Fruit fly (Drosophila melanogaster) whole organism, pupa: ENCODE data around the gene CG15890.

Source experiments
- CG10348 ChIP-seq: fragments of 200-800 bp; sonication (Bioruptor generic); IDR thresholded peaks from 2 replicates; pipeline ENCODE4 v1.3.6; 2022; ENCODE audit warnings: missing biosample characterization, missing genetic modification characterization
- CG12605 ChIP-seq: fragments of 200-800 bp; sonication (Bioruptor generic); IDR thresholded peaks from 2 replicates; pipeline ENCODE4 v1.3.6; 2022; ENCODE audit warnings: missing biosample characterization, missing genetic modification characterization
- CG13204 ChIP-seq: fragments of 200-800 bp; sonication (Bioruptor generic); optimal IDR thresholded peaks from 2 replicates; lab custom pipeline; 2018; ENCODE audit warnings: missing biosample characterization, mild to moderate bottlenecking, missing genetic modification characterization, moderate library complexity
- CG14655 ChIP-seq: fragments of 200-800 bp; sonication (Bioruptor generic); optimal IDR thresholded peaks from 3 replicates; lab custom pipeline; 2017; ENCODE audit warnings: mild to moderate bottlenecking, missing biosample characterization, missing genetic modification reagents, missing genetic modification characterization
- CG15710 ChIP-seq: fragments of 200-800 bp; sonication (Bioruptor generic); optimal IDR thresholded peaks from 2 replicates; lab custom pipeline; 2018; ENCODE audit warnings: missing biosample characterization, mild to moderate bottlenecking, missing genetic modification characterization, moderate library complexity
- CG17806 ChIP-seq: fragments of 200-800 bp; sonication (Bioruptor generic); optimal IDR thresholded peaks from 2 replicates; lab custom pipeline; 2018; ENCODE audit warnings: missing biosample characterization, mild to moderate bottlenecking, missing genetic modification characterization, moderate library complexity
- CG32121 ChIP-seq: fragments of 200-800 bp; sonication (Bioruptor generic); IDR thresholded peaks from 2 replicates; pipeline ENCODE4 v1.3.6; 2022; ENCODE audit warnings: missing biosample characterization, missing genetic modification characterization
- CG34367 ChIP-seq: fragments of 200-800 bp; sonication (Bioruptor generic); optimal IDR thresholded peaks from 2 replicates; lab custom pipeline; 2018; ENCODE audit warnings: missing biosample characterization, mild to moderate bottlenecking, missing genetic modification characterization
- CG4496 ChIP-seq: fragments of 200-800 bp; sonication (Bioruptor generic); IDR thresholded peaks from 3 replicates; pipeline ENCODE4 v1.3.6; 2022; ENCODE audit warnings: missing biosample characterization, missing genetic modification characterization
- CG8159 ChIP-seq: fragments of 200-800 bp; sonication (Bioruptor generic); optimal IDR thresholded peaks from 3 replicates; lab custom pipeline; 2018; ENCODE audit warnings: missing biosample characterization, mild to moderate bottlenecking, missing genetic modification characterization, moderate library complexity
- CG8301 ChIP-seq: fragments of 200-800 bp; sonication (Bioruptor generic); optimal IDR thresholded peaks from 2 replicates; lab custom pipeline; 2018; ENCODE audit warnings: missing biosample characterization, mild to moderate bottlenecking, missing genetic modification characterization
- CG9948 ChIP-seq: fragments of 200-800 bp; sonication (Bioruptor generic); optimal IDR thresholded peaks from 2 replicates; lab custom pipeline; 2018; ENCODE audit warnings: missing biosample characterization, mild to moderate bottlenecking, missing genetic modification characterization, moderate library complexity
- D1 ChIP-seq: fragments of 200-800 bp; sonication (Bioruptor generic); optimal IDR thresholded peaks from 2 replicates; lab custom pipeline; 2018; ENCODE audit warnings: missing biosample characterization, mild to moderate bottlenecking, missing genetic modification characterization, moderate library complexity
- EcR ChIP-seq: fragments of 200-800 bp; sonication (Bioruptor generic); optimal IDR thresholded peaks from 3 replicates; lab custom pipeline; 2019; ENCODE audit warnings: missing biosample characterization, missing genetic modification characterization, mild to moderate bottlenecking, moderate library complexity, missing genetic modification reagents
- Ets98B ChIP-seq: fragments of 200-800 bp; sonication (Bioruptor generic); IDR thresholded peaks from 2 replicates; pipeline ENCODE4 v1.3.6; 2022; ENCODE audit warnings: missing biosample characterization, missing genetic modification characterization
- Pif1A ChIP-seq: fragments of 200-800 bp; sonication (Bioruptor generic); optimal IDR thresholded peaks from 3 replicates; lab custom pipeline; 2016; ENCODE audit warnings: missing biosample characterization, missing genetic modification characterization
- Pif1B ChIP-seq: fragments of 200-800 bp; sonication (Bioruptor generic); optimal IDR thresholded peaks from 3 replicates; lab custom pipeline; 2016; ENCODE audit warnings: missing biosample characterization, missing genetic modification characterization
- Snoo ChIP-seq: fragments of 200-800 bp; sonication (Bioruptor generic); optimal IDR thresholded peaks from 3 replicates; lab custom pipeline; 2017; ENCODE audit warnings: missing biosample characterization, mild to moderate bottlenecking, missing genetic modification characterization, inconsistent platforms
- fd96Ca ChIP-seq: fragments of 200-800 bp; sonication (Bioruptor generic); IDR thresholded peaks from 3 replicates; pipeline ENCODE4 v1.3.6; 2022; ENCODE audit warnings: missing biosample characterization, missing genetic modification characterization
- gl ChIP-seq: fragments of 200-800 bp; sonication (Bioruptor generic); optimal IDR thresholded peaks from 2 replicates; lab custom pipeline; 2018; ENCODE audit warnings: missing biosample characterization, mild to moderate bottlenecking, missing genetic modification characterization
- rn ChIP-seq: fragments of 200-800 bp; sonication (Bioruptor generic); IDR thresholded peaks from 2 replicates; pipeline ENCODE4 v1.3.6; 2022; ENCODE audit warnings: missing biosample characterization, missing genetic modification characterization

Gene CG15890

DNA sequence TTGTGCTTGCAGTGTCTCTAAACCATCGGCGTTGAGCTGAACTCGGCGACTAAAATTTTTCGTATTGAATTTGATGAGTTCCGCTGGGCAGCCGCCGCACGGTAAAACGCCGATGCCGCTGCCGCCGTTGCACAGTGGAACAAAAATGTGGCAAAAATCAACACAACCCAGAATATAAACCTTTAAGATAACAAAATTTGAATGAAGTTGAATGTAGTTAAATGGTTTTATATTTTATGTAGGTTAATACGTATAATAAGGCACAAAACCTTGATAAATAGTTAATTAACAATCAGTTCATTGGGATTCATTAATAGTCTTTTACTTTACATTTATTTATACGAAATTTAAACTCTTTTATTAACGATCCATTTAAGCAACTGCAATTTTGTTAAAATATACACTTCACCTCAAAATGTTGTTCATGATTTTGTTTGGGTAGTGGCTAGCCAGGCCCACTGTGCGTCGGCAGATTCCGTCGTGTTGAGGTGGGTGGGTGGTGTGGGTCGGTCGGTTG, at the start of gene CG15890:
Gene CG15890, minus strand, starts transcription at position 51 of the 517 bp plus-strand sequence.
- no peak for TF ChIP-seq EcR (GFP tag; lab: Kevin White, UChicago)
- TF ChIP-seq CG17806 (tag; lab: Kevin White, UChicago): no peak
- TF ChIP-seq CG34367 (tag; lab: Kevin White, UChicago): no peak
- no peak for TF ChIP-seq CG9948
- TF ChIP-seq CG32121: no peak
- TF ChIP-seq CG8301: no peak
- no peak for TF ChIP-seq D1
- TF ChIP-seq CG15710 (tag; lab: Kevin White, UChicago): no peak
- TF ChIP-seq CG8159 (tag; lab: Kevin White, UChicago): no peak
- TF ChIP-seq fd96Ca (GFP tag; lab: Robert Waterston, UW): no peak
- TF ChIP-seq rn (GFP tag; lab: Robert Waterston, UW): no peak
- TF ChIP-seq CG13204 (GFP tag; lab: Kevin White, UChicago): no peak
- TF ChIP-seq CG14655 (GFP tag; lab: Kevin White, UChicago): no peak
- TF ChIP-seq Ets98B (GFP tag; lab: Robert Waterston, UW): no peak
- no peak for TF ChIP-seq CG4496 (GFP tag; lab: Robert Waterston, UW)
- TF ChIP-seq Pif1A (GFP tag; lab: Kevin White, UChicago): no peak
- TF ChIP-seq CG10348 (GFP tag; lab: Robert Waterston, UW): no peak
- TF ChIP-seq Snoo (tag; lab: Kevin White, UChicago): no peak
- TF ChIP-seq Pif1B: no peak

DNA sequence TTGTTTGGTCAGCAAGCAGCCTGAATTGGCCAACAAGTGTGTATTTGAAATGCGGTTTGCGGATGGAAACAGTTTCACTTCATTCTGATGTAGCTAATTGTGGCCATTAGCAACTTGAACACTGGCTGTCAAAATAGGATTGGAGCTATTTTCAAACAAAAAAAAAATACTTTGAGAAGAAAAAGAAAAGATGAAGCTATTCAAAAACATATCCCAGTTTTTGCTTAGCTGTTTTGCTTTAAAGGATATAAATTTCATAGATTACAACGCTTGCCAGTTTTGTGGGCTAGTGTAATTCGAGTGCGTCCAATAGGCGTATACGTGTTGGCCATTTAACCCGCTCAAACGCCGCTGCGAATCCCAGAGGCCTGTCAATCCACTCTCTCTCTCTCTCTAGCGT, 46.7 kb upstream of the CG15890 start:
- TF ChIP-seq Pif1B (no peak), fd96Ca (GFP tag; lab: Robert Waterston, UW) (peak; percentile 74), Pif1A (GFP tag; lab: Kevin White, UChicago) (no peak), CG8301 (peak; percentile 53), CG4496 (GFP tag; lab: Robert Waterston, UW) (peak; percentile 78; the same call in 2 of the 3 replicates), CG32121 (peak; percentile 70), CG14655 (GFP tag; lab: Kevin White, UChicago) (peak; percentile 61), CG12605 (GFP tag; lab: Robert Waterston, UW) (peak; percentile 33; the same call in 1 of the 2 replicates), D1 (no peak), CG17806 (tag; lab: Kevin White, UChicago) (peak; percentile 9), Ets98B (GFP tag; lab: Robert Waterston, UW) (peak; percentile 83)

DNA sequence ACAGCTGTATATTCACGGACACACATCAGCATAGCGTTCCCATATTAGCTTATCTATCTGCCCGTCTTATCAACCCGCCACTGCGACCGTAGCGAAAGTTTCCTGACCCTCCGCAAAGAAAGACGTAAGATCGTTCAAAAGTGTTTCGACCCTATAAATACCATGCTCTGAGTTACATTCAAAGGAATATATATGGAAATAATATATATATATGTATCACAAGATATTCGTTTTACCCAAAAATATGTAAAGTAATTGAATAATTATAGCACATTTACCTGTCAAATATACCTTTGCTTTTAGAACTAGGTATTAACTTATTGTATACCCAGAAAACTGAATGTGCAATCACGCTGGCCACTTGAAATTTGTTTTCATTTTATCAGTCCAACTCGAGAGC, 44.8 kb upstream of the CG15890 start:
- TF ChIP-seq CG12605 (GFP tag; lab: Robert Waterston, UW) (no peak), CG8301 (no peak), CG10348 (GFP tag; lab: Robert Waterston, UW) (no peak), CG34367 (tag; lab: Kevin White, UChicago) (no peak), Pif1B (no peak), EcR (GFP tag; lab: Kevin White, UChicago) (peak; percentile 34), Ets98B (GFP tag; lab: Robert Waterston, UW) (no peak), Pif1A (GFP tag; lab: Kevin White, UChicago) (no peak), CG15710 (tag; lab: Kevin White, UChicago) (peak; percentile 3), CG32121 (no peak), CG4496 (GFP tag; lab: Robert Waterston, UW) (0 out of 3 replicates have a peak, but pooled peaks have one; percentile 18), D1 (no peak), Snoo (tag; lab: Kevin White, UChicago) (no peak), CG9948 (peak; percentile 17), CG14655 (GFP tag; lab: Kevin White, UChicago) (peak; percentile 25), CG8159 (tag; lab: Kevin White, UChicago) (peak; percentile 33), gl (no peak), CG17806 (tag; lab: Kevin White, UChicago) (peak; percentile 13), rn (GFP tag; lab: Robert Waterston, UW) (no peak), CG13204 (GFP tag; lab: Kevin White, UChicago) (no peak), fd96Ca (GFP tag; lab: Robert Waterston, UW) (no peak)

DNA sequence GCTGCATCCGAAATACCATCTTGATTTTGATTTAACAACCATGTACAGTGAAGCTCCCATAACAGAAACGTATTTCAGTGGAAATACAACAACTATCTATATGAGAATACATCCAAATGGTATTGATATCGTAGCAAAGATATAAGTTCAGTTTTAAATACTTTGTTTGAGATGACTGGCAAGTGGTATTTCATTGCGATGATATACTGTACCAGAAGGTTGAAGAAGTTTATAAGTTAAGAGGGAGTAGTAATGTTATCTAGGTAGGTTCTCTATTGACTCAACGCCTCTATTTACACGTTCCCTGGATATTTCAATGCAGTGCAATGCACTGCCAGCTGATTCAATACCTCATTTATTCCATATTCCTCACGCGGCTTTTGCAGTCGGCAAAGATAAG, 40.1 kb upstream of the CG15890 start:
- TF ChIP-seq CG14655 (GFP tag; lab: Kevin White, UChicago) (no peak), CG8301 (peak; percentile 15), rn (GFP tag; lab: Robert Waterston, UW) (no peak), Pif1B (peak; percentile 9), Ets98B (GFP tag; lab: Robert Waterston, UW) (peak; percentile 19; the same call in 1 of the 2 replicates), Snoo (tag; lab: Kevin White, UChicago) (no peak), CG4496 (GFP tag; lab: Robert Waterston, UW) (peak; percentile 62), Pif1A (GFP tag; lab: Kevin White, UChicago) (peak; percentile 18), CG32121 (no peak), D1 (no peak)

DNA sequence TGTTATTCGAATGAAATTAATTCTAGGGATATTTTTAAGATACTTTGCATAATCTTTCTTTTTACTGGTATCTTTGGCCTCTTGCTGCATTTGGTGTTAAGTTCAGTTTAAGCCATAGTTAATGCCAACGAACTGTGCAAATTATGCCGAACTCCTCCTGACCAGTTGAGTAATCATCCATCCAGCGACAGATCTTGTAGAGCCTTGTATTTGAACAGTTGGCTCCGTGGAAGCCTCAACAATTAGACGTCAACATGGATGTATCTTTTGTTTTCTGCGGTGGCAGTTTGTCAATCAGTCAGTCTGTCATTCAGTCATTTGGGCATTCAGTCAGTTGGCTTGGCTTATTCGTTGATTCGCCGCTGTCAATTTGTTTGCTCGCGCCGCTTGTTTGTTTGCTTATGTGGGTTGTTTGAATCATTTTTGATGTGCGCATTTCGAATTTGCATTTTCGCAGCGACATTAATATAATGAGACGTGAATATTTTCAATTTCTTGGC, 37.1 kb upstream of the CG15890 start:
- TF ChIP-seq CG15710 (tag; lab: Kevin White, UChicago) (no peak), CG9948 (no peak), EcR (GFP tag; lab: Kevin White, UChicago) (no peak), D1 (no peak)

DNA sequence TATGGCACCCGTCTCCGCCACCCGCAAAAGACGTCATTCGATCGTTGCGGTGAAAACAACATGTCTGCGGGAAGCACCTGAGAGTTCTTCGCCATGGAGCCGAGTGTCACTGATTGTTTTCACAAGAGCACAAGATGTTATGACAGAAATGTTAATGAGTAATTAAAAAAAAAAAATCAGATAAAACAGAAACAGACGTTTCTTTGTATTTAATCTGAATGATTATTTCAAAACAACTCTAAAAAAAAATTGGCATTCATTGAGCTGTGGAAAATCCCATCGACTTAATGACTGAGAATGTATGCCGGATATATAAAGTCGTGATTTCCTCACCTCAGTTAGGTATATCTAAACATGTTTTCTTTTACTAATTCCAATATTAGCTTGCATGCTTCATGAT, 20.9 kb upstream of the CG15890 start, which contains the start of gene Ag5r:
Gene Ag5r, minus strand, starts transcription at position 101 of the 400 bp plus-strand sequence.
- no peak for TF ChIP-seq Ets98B (GFP tag; lab: Robert Waterston, UW)
- TF ChIP-seq EcR (GFP tag; lab: Kevin White, UChicago): no peak
- no peak for TF ChIP-seq CG17806 (tag; lab: Kevin White, UChicago)
- TF ChIP-seq fd96Ca (GFP tag; lab: Robert Waterston, UW): no peak
- TF ChIP-seq CG12605 (GFP tag; lab: Robert Waterston, UW): no peak
- TF ChIP-seq D1: no peak
- TF ChIP-seq CG8301: no peak
- no peak for TF ChIP-seq CG10348 (GFP tag; lab: Robert Waterston, UW)
- no peak for TF ChIP-seq CG34367 (tag; lab: Kevin White, UChicago)
- no peak for TF ChIP-seq Pif1A (GFP tag; lab: Kevin White, UChicago)
- no peak for TF ChIP-seq Pif1B
- no peak for TF ChIP-seq Snoo (tag; lab: Kevin White, UChicago)
- no peak for TF ChIP-seq CG32121
- no peak for TF ChIP-seq gl
- no peak for TF ChIP-seq CG15710 (tag; lab: Kevin White, UChicago)
- TF ChIP-seq CG4496 (GFP tag; lab: Robert Waterston, UW): no peak
- TF ChIP-seq CG9948: no peak
- TF ChIP-seq rn (GFP tag; lab: Robert Waterston, UW): no peak
- no peak for TF ChIP-seq CG13204 (GFP tag; lab: Kevin White, UChicago)
- no peak for TF ChIP-seq CG14655 (GFP tag; lab: Kevin White, UChicago)
- TF ChIP-seq, all 21 proteins: peak for 0
